Fruit fly (Drosophila melanogaster) whole organism, embryonic: ENCODE data around the gene Obp99b.
A peak's percentile ranks its signal among the peaks of the same experiment; 100 is the strongest.

Source experiments
- Aef1 ChIP-seq: fragments of 200-800 bp; sonication (Bioruptor generic); IDR thresholded peaks from 3 replicates; pipeline ENCODE4 v1.3.6; 2022; ENCODE audit warnings: missing biosample characterization, missing genetic modification characterization
- CG1024 ChIP-seq: fragments of 200-800 bp; sonication (Bioruptor generic); IDR thresholded peaks from 2 replicates; pipeline ENCODE4 v1.3.6; 2022; ENCODE audit warnings: missing biosample characterization, missing genetic modification characterization
- CG10274 ChIP-seq: fragments of 200-800 bp; sonication (Bioruptor generic); optimal IDR thresholded peaks from 3 replicates; lab custom pipeline; 2017; ENCODE audit warnings: missing biosample characterization, mild to moderate bottlenecking, missing genetic modification characterization
- CG10321 ChIP-seq: fragments of 200-800 bp; sonication (Bioruptor generic); IDR thresholded peaks from 2 replicates; pipeline ENCODE4 v1.3.6; 2022; ENCODE audit warnings: missing biosample characterization, missing genetic modification characterization
- CG10462 ChIP-seq: fragments of 200-800 bp; sonication (Bioruptor generic); optimal IDR thresholded peaks from 2 replicates; lab custom pipeline; 2016; ENCODE audit warnings: missing biosample characterization, missing genetic modification characterization
- CG12071 ChIP-seq: fragments of 200-800 bp; sonication (Bioruptor generic); optimal IDR thresholded peaks from 3 replicates; lab custom pipeline; 2018; ENCODE audit warnings: missing biosample characterization, mild to moderate bottlenecking, missing genetic modification characterization
- CG12299 ChIP-seq: fragments of 200-800 bp; sonication (Bioruptor generic); optimal IDR thresholded peaks from 2 replicates; lab custom pipeline; 2018; ENCODE audit warnings: missing biosample characterization, mild to moderate bottlenecking, missing genetic modification characterization
- CG1233 ChIP-seq: fragments of 200-800 bp; sonication (Bioruptor generic); optimal IDR thresholded peaks from 4 replicates; lab custom pipeline; 2018; ENCODE audit warnings: missing biosample characterization, mild to moderate bottlenecking, missing genetic modification characterization
- CG12942 ChIP-seq: fragments of 200-800 bp; sonication (Bioruptor generic); optimal IDR thresholded peaks from 3 replicates; lab custom pipeline; 2016; ENCODE audit warnings: missing biosample characterization, missing genetic modification characterization
- CG13123 ChIP-seq: fragments of 200-800 bp; sonication (Bioruptor generic); optimal IDR thresholded peaks from 2 replicates; lab custom pipeline; 2016; ENCODE audit warnings: missing biosample characterization, missing genetic modification characterization
- CG14965 ChIP-seq: fragments of 200-800 bp; sonication (Bioruptor generic); optimal IDR thresholded peaks from 2 replicates; lab custom pipeline; 2016; ENCODE audit warnings: missing biosample characterization, missing genetic modification characterization, borderline replicate concordance
- CG1529 ChIP-seq: fragments of 200-800 bp; sonication (Bioruptor generic); optimal IDR thresholded peaks from 3 replicates; lab custom pipeline; 2018; ENCODE audit warnings: missing biosample characterization, missing genetic modification characterization
- CG15696 ChIP-seq: fragments of 200-800 bp; sonication (Bioruptor generic); optimal IDR thresholded peaks from 2 replicates; lab custom pipeline; 2019; ENCODE audit warnings: missing biosample characterization, mild to moderate bottlenecking, missing genetic modification characterization, moderate library complexity
- CG18619 ChIP-seq: fragments of 200-800 bp; sonication (Bioruptor generic); optimal IDR thresholded peaks from 3 replicates; lab custom pipeline; 2017; ENCODE audit warnings: missing biosample characterization, mild to moderate bottlenecking, missing genetic modification characterization
- CG32532 ChIP-seq: fragments of 200-800 bp; sonication (Bioruptor generic); IDR thresholded peaks from 2 replicates; pipeline ENCODE4 v1.3.6; 2022; ENCODE audit warnings: missing biosample characterization, missing genetic modification characterization
- CG33557 ChIP-seq: fragments of 200-800 bp; sonication (Bioruptor generic); optimal IDR thresholded peaks from 2 replicates; lab custom pipeline; 2019; ENCODE audit warnings: missing biosample characterization, mild to moderate bottlenecking, missing genetic modification characterization, moderate library complexity
- CG4854 ChIP-seq: fragments of 200-800 bp; sonication (Bioruptor generic); optimal IDR thresholded peaks from 2 replicates; lab custom pipeline; 2016; ENCODE audit warnings: missing biosample characterization, missing genetic modification characterization, inconsistent platforms
- CG5245 ChIP-seq: fragments of 200-800 bp; sonication (Bioruptor generic); optimal IDR thresholded peaks from 3 replicates; lab custom pipeline; 2016; ENCODE audit warnings: missing biosample characterization, missing genetic modification characterization
- CG5953 ChIP-seq: fragments of 200-800 bp; sonication (Bioruptor generic); IDR thresholded peaks from 2 replicates; pipeline ENCODE4 v1.3.6; 2022; ENCODE audit warnings: missing biosample characterization, missing genetic modification characterization
- CG6689 ChIP-seq: fragments of 200-800 bp; sonication (Bioruptor generic); IDR thresholded peaks from 2 replicates; pipeline ENCODE4 v1.3.6; 2022; ENCODE audit warnings: missing biosample characterization, missing genetic modification characterization
- CG6813 ChIP-seq: fragments of 200-800 bp; sonication (Bioruptor generic); optimal IDR thresholded peaks from 2 replicates; lab custom pipeline; 2017; ENCODE audit warnings: missing biosample characterization, missing genetic modification characterization, mild to moderate bottlenecking, moderate library complexity, missing genetic modification reagents
- CG7357 ChIP-seq: fragments of 200-800 bp; sonication (Bioruptor generic); IDR thresholded peaks from 3 replicates; pipeline ENCODE4 v1.3.6; 2022; ENCODE audit warnings: missing biosample characterization, missing genetic modification characterization
- CG8359 ChIP-seq: fragments of 200-800 bp; sonication (Bioruptor generic); optimal IDR thresholded peaks from 2 replicates; lab custom pipeline; 2017; ENCODE audit warnings: missing biosample characterization, mild to moderate bottlenecking, missing genetic modification characterization, borderline replicate concordance
- CG9609 ChIP-seq: fragments of 200-800 bp; sonication (Bioruptor generic); optimal IDR thresholded peaks from 3 replicates; lab custom pipeline; 2016; ENCODE audit warnings: missing biosample characterization, missing genetic modification characterization
- CHES-1-like ChIP-seq: fragments of 200-800 bp; sonication (Bioruptor generic); optimal IDR thresholded peaks from 2 replicates; lab custom pipeline; 2016; ENCODE audit warnings: missing biosample characterization, missing genetic modification characterization
- Dad ChIP-seq: fragments of 200-800 bp; sonication (Bioruptor generic); optimal IDR thresholded peaks from 3 replicates; lab custom pipeline; 2016; ENCODE audit warnings: missing biosample characterization, missing genetic modification characterization
- Drgx ChIP-seq: fragments of 200-800 bp; sonication (Bioruptor generic); IDR thresholded peaks from 2 replicates; pipeline ENCODE4 v1.3.6; 2022; ENCODE audit warnings: missing biosample characterization, missing genetic modification characterization
- E2f1 ChIP-seq: fragments of 200-800 bp; sonication (Bioruptor generic); IDR thresholded peaks from 2 replicates; pipeline ENCODE4 v1.3.6; 2022; ENCODE audit warnings: missing biosample characterization, missing genetic modification characterization
- ERR ChIP-seq: fragments of 200-800 bp; sonication (Bioruptor generic); optimal IDR thresholded peaks from 2 replicates; lab custom pipeline; 2016; ENCODE audit warnings: missing biosample characterization, missing genetic modification characterization
- Lim3 ChIP-seq: fragments of 200-800 bp; sonication (Bioruptor generic); IDR thresholded peaks from 2 replicates; pipeline ENCODE4 v1.3.6; 2022; ENCODE audit warnings: missing biosample characterization, missing genetic modification characterization
- MESR4 ChIP-seq: fragments of 200-800 bp; sonication (Bioruptor generic); optimal IDR thresholded peaks from 2 replicates; lab custom pipeline; 2018; ENCODE audit warnings: missing biosample characterization, mild to moderate bottlenecking, missing genetic modification characterization, moderate library complexity
- Sry-δ ChIP-seq: fragments of 200-800 bp; sonication (Bioruptor generic); optimal IDR thresholded peaks from 2 replicates; lab custom pipeline; 2016; ENCODE audit warnings: missing biosample characterization, missing genetic modification characterization
- abd-A ChIP-seq: fragments of 200-800 bp; sonication (Bioruptor generic); optimal IDR thresholded peaks from 3 replicates; lab custom pipeline; 2019; ENCODE audit warnings: missing biosample characterization, mild to moderate bottlenecking, missing genetic modification characterization, moderate library complexity
- ap ChIP-seq: fragments of 200-800 bp; sonication (Bioruptor generic); IDR thresholded peaks from 2 replicates; pipeline ENCODE4 v1.3.6; 2022; ENCODE audit warnings: missing biosample characterization, missing genetic modification characterization
- bsh ChIP-seq, 2 experiments: fragments of 200-800 bp; sonication (Bioruptor generic); optimal IDR thresholded peaks; 2 replicates each; lab custom pipeline; 2017 to 2018; ENCODE audit warnings: mild to moderate bottlenecking in 2 of 2, missing biosample characterization in 2 of 2, missing genetic modification characterization in 2 of 2, moderate library complexity in 1 of 2
- dpn ChIP-seq, 2 experiments: fragments of 200-800 bp; sonication (Bioruptor generic); optimal IDR thresholded peaks; 3 replicates each; lab custom pipeline; 2016; ENCODE audit warnings: missing biosample characterization in 2 of 2, missing genetic modification characterization in 2 of 2
- eve ChIP-seq, 2 experiments: fragments of >200 bp; optimal IDR thresholded peaks; 2 replicates each; lab custom pipeline; 2017; ENCODE audit warnings: missing biosample characterization in 2 of 2, missing genetic modification characterization in 2 of 2
- ewg ChIP-seq: fragments of 200-800 bp; sonication (Bioruptor generic); optimal IDR thresholded peaks from 3 replicates; lab custom pipeline; 2017; ENCODE audit warnings: mild to moderate bottlenecking, missing biosample characterization, missing genetic modification reagents, missing genetic modification characterization
- gsb-n ChIP-seq: fragments of 200-800 bp; sonication (Bioruptor generic); optimal IDR thresholded peaks from 3 replicates; lab custom pipeline; 2018; ENCODE audit warnings: missing biosample characterization, mild to moderate bottlenecking, missing genetic modification characterization
- jumu ChIP-seq: fragments of 200-800 bp; sonication (Bioruptor generic); optimal IDR thresholded peaks from 3 replicates; lab custom pipeline; 2016; ENCODE audit warnings: missing biosample characterization, missing genetic modification characterization
- mam ChIP-seq: fragments of 200-800 bp; sonication (Bioruptor generic); optimal IDR thresholded peaks from 3 replicates; lab custom pipeline; 2016; ENCODE audit warnings: missing biosample characterization, missing genetic modification characterization
- oc ChIP-seq: fragments of 200-800 bp; sonication (Bioruptor generic); optimal IDR thresholded peaks from 2 replicates; lab custom pipeline; 2018; ENCODE audit warnings: missing biosample characterization, mild to moderate bottlenecking, missing genetic modification characterization, moderate library complexity
- pnt ChIP-seq: fragments of 200-800 bp; sonication (Bioruptor generic); optimal IDR thresholded peaks from 3 replicates; lab custom pipeline; 2016; ENCODE audit warnings: missing biosample characterization, missing genetic modification characterization
- repo ChIP-seq: fragments of 200-800 bp; sonication (Bioruptor generic); optimal IDR thresholded peaks from 2 replicates; lab custom pipeline; 2016; ENCODE audit warnings: missing biosample characterization, missing genetic modification characterization
- schlank ChIP-seq: fragments of 200-800 bp; sonication (Bioruptor generic); optimal IDR thresholded peaks from 2 replicates; lab custom pipeline; 2018; ENCODE audit warnings: missing biosample characterization, mild to moderate bottlenecking, missing genetic modification characterization
- shn ChIP-seq: fragments of 200-800 bp; sonication (Bioruptor generic); optimal IDR thresholded peaks from 3 replicates; lab custom pipeline; 2016; ENCODE audit warnings: missing biosample characterization, missing genetic modification characterization
- sr ChIP-seq: fragments of 200-800 bp; sonication (Bioruptor generic); IDR thresholded peaks from 3 replicates; pipeline ENCODE4 v1.3.6; 2022; ENCODE audit warnings: missing biosample characterization, missing genetic modification characterization
- stc ChIP-seq: fragments of 200-800 bp; sonication (Bioruptor generic); IDR thresholded peaks from 2 replicates; pipeline ENCODE4 v1.3.6; 2022; ENCODE audit warnings: missing biosample characterization, missing genetic modification characterization
- vnd ChIP-seq: fragments of 200-800 bp; sonication (Bioruptor generic); IDR thresholded peaks from 3 replicates; pipeline ENCODE4 v1.3.6; 2022; ENCODE audit warnings: missing biosample characterization, missing genetic modification characterization; ENCODE audit not compliant: partially characterized antibody
- yki ChIP-seq: fragments of >200 bp; optimal IDR thresholded peaks from 3 replicates; lab custom pipeline; 2018
- z ChIP-seq: fragments of 200-800 bp; sonication (Bioruptor generic); IDR thresholded peaks from 3 replicates; pipeline ENCODE4 v1.3.6; 2022; ENCODE audit warnings: missing biosample characterization, missing genetic modification characterization

The Obp99b gene

dm6 chr3R:29725577-29726240, 9.0 kb upstream of the Obp99b start, which contains the start of gene Kul (continued):
- no peak for TF ChIP-seq CG13123 (GFP tag; lab: Kevin White, UChicago)
- TF ChIP-seq CG4854 (GFP tag; lab: Kevin White, UChicago) = no peak
- TF ChIP-seq CG6689 (GFP tag; lab: Robert Waterston, UW) = no peak; the same call in 1 of the 2 replicates
- TF ChIP-seq CG10462 (GFP tag; lab: Kevin White, UChicago) = no peak
- peak; percentile 5 to 41 for TF ChIP-seq dpn (GFP tag; optimal IDR thresholded peaks at IDR 0.05; lab: Kevin White, UChicago)
- TF ChIP-seq CG10274 = no peak
- TF ChIP-seq CG7357 (GFP tag; lab: Robert Waterston, UW) = no peak
- TF ChIP-seq sr (GFP tag; lab: Robert Waterston, UW) = no peak
- no peak for TF ChIP-seq yki (lab: Kevin White, UChicago)
- no peak for TF ChIP-seq eve (GFP tag; optimal IDR thresholded peaks at IDR 0.05; lab: Kevin White, UChicago)
- TF ChIP-seq ap = 0 out of 2 replicates have a peak, but pooled peaks have one; percentile 15
- peak; percentile 2 for TF ChIP-seq CG15696
- no peak for TF ChIP-seq gsb-n (tag; lab: Kevin White, UChicago)
- peak; percentile 54 for TF ChIP-seq CHES-1-like (GFP tag; lab: Kevin White, UChicago)
- no peak for TF ChIP-seq abd-A (tag; lab: Kevin White, UChicago)
- no peak for TF ChIP-seq E2f1 (GFP tag; lab: Robert Waterston, UW)
- no peak for TF ChIP-seq stc
- no peak for TF ChIP-seq CG1024
- TF ChIP-seq CG10321 = 0 out of 2 replicates have a peak, but pooled peaks have one; percentile 16
- TF ChIP-seq CG33557 (GFP tag; lab: Kevin White, UChicago) = no peak
- no peak for TF ChIP-seq CG5953
- peak; percentile 20 for TF ChIP-seq CG9609 (GFP tag; lab: Kevin White, UChicago)
- no peak for TF ChIP-seq z
- no peak for TF ChIP-seq schlank (tag; lab: Kevin White, UChicago)
- no peak for TF ChIP-seq ewg (GFP tag; lab: Kevin White, UChicago)
- no peak for TF ChIP-seq CG14965 (GFP tag; lab: Kevin White, UChicago)
- no peak for TF ChIP-seq CG1529 (GFP tag; lab: Kevin White, UChicago)
- TF ChIP-seq CG5245 (GFP tag; lab: Kevin White, UChicago) = no peak
- no peak for TF ChIP-seq Dad
- TF ChIP-seq mam (GFP tag; lab: Kevin White, UChicago) = peak; percentile 36
- TF ChIP-seq repo (GFP tag; lab: Kevin White, UChicago) = no peak
- TF ChIP-seq ERR (GFP tag; lab: Kevin White, UChicago) = no peak
- TF ChIP-seq shn = no peak
- TF ChIP-seq bsh (GFP tag; optimal IDR thresholded peaks at IDR 0.05; lab: Kevin White, UChicago) = peak; percentile 7 to 40
- no peak for TF ChIP-seq Aef1 (GFP tag; lab: Robert Waterston, UW)
- TF ChIP-seq Drgx (GFP tag; lab: Robert Waterston, UW) = peak; percentile 31; the same call in 1 of the 2 replicates
- TF ChIP-seq CG8359 = no peak
- peak; percentile 11 for TF ChIP-seq CG1233 (GFP tag; lab: Kevin White, UChicago)
- TF ChIP-seq pnt (GFP tag; lab: Kevin White, UChicago) = peak; percentile 11
- TF ChIP-seq jumu (GFP tag; lab: Kevin White, UChicago) = peak; percentile 56
- peak; percentile 40 for TF ChIP-seq Sry-δ (GFP tag; lab: Kevin White, UChicago)
- peak; percentile 18 for TF ChIP-seq CG18619 (GFP tag; lab: Kevin White, UChicago)
- TF ChIP-seq CG6813 (GFP tag; lab: Kevin White, UChicago) = no peak
- TF ChIP-seq Lim3 = no peak
- TF ChIP-seq CG12299 (tag; lab: Kevin White, UChicago) = no peak
- TF ChIP-seq CG32532 (GFP tag; lab: Robert Waterston, UW) = peak; percentile 40
- TF ChIP-seq CG12071 (GFP tag; lab: Kevin White, UChicago) = no peak
- TF ChIP-seq vnd (GFP tag; lab: Robert Waterston, UW) = 0 out of 3 replicates have a peak, but pooled peaks have one; percentile 13
- no peak for TF ChIP-seq oc (tag; lab: Kevin White, UChicago)
- peak; percentile 45 for TF ChIP-seq MESR4 (GFP tag; lab: Kevin White, UChicago)
- no peak for TF ChIP-seq CG12942
